Worm (Caenorhabditis elegans): Measurements from ENCODE around the gene str-196.

str-196 gene

ce11 chrV:450757-451501 is 40.6 kb upstream of the str-196 start, which contains the start of gene nhr-123:
TSS of gene nhr-123 (plus strand) at chrV:451451.
- peak; percentile 41 for TF ChIP-seq fos-1 (tag; optimal IDR thresholded peaks at IDR 0.05)
- TF ChIP-seq aly-2 (tag; optimal IDR thresholded peaks at IDR 0.05): no peak

ce11 chrV:453569-453968 is 38.0 kb upstream of the str-196 start, which contains the start of gene nhr-98:
TSS of gene nhr-98 (plus strand) at chrV:453869.
- TF ChIP-seq lin-39 (tag; optimal IDR thresholded peaks at IDR 0.05) (no peak), nhr-21 (tag; optimal IDR thresholded peaks at IDR 0.05) (no peak), ZK546.5 (tag; optimal IDR thresholded peaks at IDR 0.05) (no peak), ztf-11 (tag; optimal IDR thresholded peaks at IDR 0.05) (no peak), mdl-1 (tag; optimal IDR thresholded peaks at IDR 0.05) (no peak)

ce11 chrV:457839-458238 is 33.7 kb upstream of the str-196 start:
- no peak for TF ChIP-seq nhr-12 (tag; optimal IDR thresholded peaks at IDR 0.05)
- TF ChIP-seq mab-5 (tag; optimal IDR thresholded peaks at IDR 0.05): no peak
- no peak for TF ChIP-seq nhr-23 (tag; optimal IDR thresholded peaks at IDR 0.05)
- TF ChIP-seq ztf-4 (tag; optimal IDR thresholded peaks at IDR 0.05): no peak
- no peak for TF ChIP-seq dmd-4 (tag; optimal IDR thresholded peaks at IDR 0.05)
- no peak for TF ChIP-seq nhr-11 (tag; optimal IDR thresholded peaks at IDR 0.05)
- no peak for TF ChIP-seq lin-13 (GFP tag; optimal IDR thresholded peaks at IDR 0.05)
- no peak for TF ChIP-seq nhr-25 (tag; optimal IDR thresholded peaks at IDR 0.05)
- no peak for TF ChIP-seq unc-55 (GFP tag; optimal IDR thresholded peaks at IDR 0.05)
- no peak for TF ChIP-seq lin-39 (tag; optimal IDR thresholded peaks at IDR 0.05)
- TF ChIP-seq mdl-1 (tag; optimal IDR thresholded peaks at IDR 0.05): no peak
- no peak for TF ChIP-seq lin-11 (tag; optimal IDR thresholded peaks at IDR 0.05)
- no peak for TF ChIP-seq elt-3 (tag; optimal IDR thresholded peaks at IDR 0.05)
- TF ChIP-seq ama-1 (optimal IDR thresholded peaks at IDR 0.05): no peak
- no peak for TF ChIP-seq ztf-11 (tag; optimal IDR thresholded peaks at IDR 0.05)
- TF ChIP-seq zag-1 (tag; optimal IDR thresholded peaks at IDR 0.05): no peak
- TF ChIP-seq aly-2 (tag; optimal IDR thresholded peaks at IDR 0.05): no peak
- TF ChIP-seq snpc-4 (tag; optimal IDR thresholded peaks at IDR 0.05): no peak

ce11 chrV:459464-459863 is 32.1 kb upstream of the str-196 start, which contains the start of gene nhr-203:
TSS of gene nhr-203 (plus strand) at chrV:459795.
- no peak for TF ChIP-seq nhr-77 (tag; optimal IDR thresholded peaks at IDR 0.05)
- TF ChIP-seq nhr-129 (tag; optimal IDR thresholded peaks at IDR 0.05): no peak
- TF ChIP-seq crh-2 (tag; optimal IDR thresholded peaks at IDR 0.05): peak; percentile 45
- TF ChIP-seq gmeb-1 (tag; optimal IDR thresholded peaks at IDR 0.05): peak; percentile 37
- no peak for TF ChIP-seq zag-1 (tag; optimal IDR thresholded peaks at IDR 0.05)
- TF ChIP-seq nhr-237 (tag; optimal IDR thresholded peaks at IDR 0.05): no peak
- no peak for TF ChIP-seq lsy-2 (tag; optimal IDR thresholded peaks at IDR 0.05)
- no peak for TF ChIP-seq ztf-4 (tag; optimal IDR thresholded peaks at IDR 0.05)
- no peak for TF ChIP-seq peb-1 (tag; optimal IDR thresholded peaks at IDR 0.05)
- TF ChIP-seq nhr-11 (tag; optimal IDR thresholded peaks at IDR 0.05): no peak
- TF ChIP-seq blmp-1 (tag; optimal IDR thresholded peaks at IDR 0.05; ENCODE audit: insufficient read depth): no peak
- TF ChIP-seq F13H6.1 (tag; optimal IDR thresholded peaks at IDR 0.05): peak; percentile 1
- no peak for TF ChIP-seq ceh-82 (tag; optimal IDR thresholded peaks at IDR 0.05)
- TF ChIP-seq mbf-1 (tag; optimal IDR thresholded peaks at IDR 0.05): no peak
- TF ChIP-seq skn-1 (tag; optimal IDR thresholded peaks at IDR 0.05): peak; percentile 52
- no peak for TF ChIP-seq unc-39 (tag; optimal IDR thresholded peaks at IDR 0.05)
- no peak for TF ChIP-seq sma-3 (GFP tag; optimal IDR thresholded peaks at IDR 0.05)
- TF ChIP-seq sma-9 (GFP tag; optimal IDR thresholded peaks at IDR 0.05): peak; percentile 80
- TF ChIP-seq sma-9 (tag; optimal IDR thresholded peaks at IDR 0.05): no peak
- TF ChIP-seq nhr-6 (tag; optimal IDR thresholded peaks at IDR 0.05): no peak
- TF ChIP-seq elt-3 (tag; optimal IDR thresholded peaks at IDR 0.05): no peak
- TF ChIP-seq lin-39 (tag; optimal IDR thresholded peaks at IDR 0.05): no peak
- no peak for TF ChIP-seq R02D3.7 (tag; optimal IDR thresholded peaks at IDR 0.05)
- no peak for TF ChIP-seq nhr-23 (tag; optimal IDR thresholded peaks at IDR 0.05)
- TF ChIP-seq nhr-12 (tag; optimal IDR thresholded peaks at IDR 0.05): no peak
- TF ChIP-seq mdl-1 (tag; optimal IDR thresholded peaks at IDR 0.05): no peak
- no peak for TF ChIP-seq Y55F3AM.14 (GFP tag; optimal IDR thresholded peaks at IDR 0.05)
- no peak for TF ChIP-seq ztf-1 (GFP tag; conservative IDR thresholded peaks at IDR 0.05)
- TF ChIP-seq mab-5 (tag; optimal IDR thresholded peaks at IDR 0.05): no peak
- TF ChIP-seq fos-1 (tag; optimal IDR thresholded peaks at IDR 0.05): peak; percentile 75
- no peak for TF ChIP-seq alr-1 (tag; optimal IDR thresholded peaks at IDR 0.05)
- TF ChIP-seq C34F6.9 (tag; optimal IDR thresholded peaks at IDR 0.05): no peak
- TF ChIP-seq unc-55 (GFP tag; optimal IDR thresholded peaks at IDR 0.05): no peak
- no peak for TF ChIP-seq unc-62 (GFP tag; optimal IDR thresholded peaks at IDR 0.05)
- no peak for TF ChIP-seq ZK546.5 (tag; optimal IDR thresholded peaks at IDR 0.05)
- TF ChIP-seq ztf-11 (tag; optimal IDR thresholded peaks at IDR 0.05): no peak
- TF ChIP-seq elt-1 (tag; optimal IDR thresholded peaks at IDR 0.05): no peak
- no peak for TF ChIP-seq sem-4 (tag; optimal IDR thresholded peaks at IDR 0.05)
- no peak for TF ChIP-seq nhr-21 (tag; optimal IDR thresholded peaks at IDR 0.05)
